Worm (Caenorhabditis elegans) whole organism, L2 larva: Measurements from ENCODE around the gene his-72.

Experiments used
- C34F6.9 ChIP-seq: fragments of 150-350 bp; optimal IDR thresholded peaks from 2 replicates; lab custom pipeline; 2014; ENCODE audit warnings: missing biosample characterization, missing genetic modification characterization
- F13H6.1 ChIP-seq: sonication (generic microtip); optimal IDR thresholded peaks from 2 replicates; lab custom pipeline; 2016; ENCODE audit warnings: missing genetic modification characterization, missing compliant biosample characterization
- R02D3.7 ChIP-seq: fragments of 150-350 bp; optimal IDR thresholded peaks from 2 replicates; lab custom pipeline; 2014; ENCODE audit warnings: missing biosample characterization, missing genetic modification characterization
- Y55F3AM.14 ChIP-seq: fragments of 200-800 bp; sonication (Bioruptor generic); optimal IDR thresholded peaks from 2 replicates; lab custom pipeline; 2018; ENCODE audit warnings: mild to moderate bottlenecking, missing genetic modification characterization, missing compliant biosample characterization
- ZK546.5 ChIP-seq: sonication (generic microtip); optimal IDR thresholded peaks from 2 replicates; lab custom pipeline; 2017; ENCODE audit warnings: missing biosample characterization, missing genetic modification characterization
- alr-1 ChIP-seq: fragments of 150-350 bp; optimal IDR thresholded peaks from 2 replicates; lab custom pipeline; 2014; ENCODE audit warnings: missing biosample characterization, missing genetic modification characterization
- aly-2 ChIP-seq: fragments of 150-350 bp; optimal IDR thresholded peaks from 2 replicates; lab custom pipeline; 2014; ENCODE audit warnings: missing biosample characterization, missing genetic modification characterization
- ama-1 ChIP-seq: fragments of 150-350 bp; optimal IDR thresholded peaks from 2 replicates; lab custom pipeline; 2018; ENCODE audit warnings: inconsistent platforms
- blmp-1 ChIP-seq: sonication (generic microtip); optimal IDR thresholded peaks from 2 replicates; lab custom pipeline; 2017; ENCODE audit warnings: missing genetic modification characterization, mild to moderate bottlenecking, missing compliant biosample characterization, antibody characterized with exemption, moderate library complexity; ENCODE audit not compliant: insufficient read depth
- ceh-16 ChIP-seq: fragments of 150-350 bp; optimal IDR thresholded peaks from 2 replicates; lab custom pipeline; 2014; ENCODE audit warnings: missing biosample characterization, missing genetic modification characterization
- ceh-82 ChIP-seq: fragments of 150-350 bp; optimal IDR thresholded peaks from 2 replicates; lab custom pipeline; 2014; ENCODE audit warnings: missing biosample characterization, missing genetic modification characterization
- crh-2 ChIP-seq: sonication (generic microtip); optimal IDR thresholded peaks from 2 replicates; lab custom pipeline; 2017; ENCODE audit warnings: missing biosample characterization, missing genetic modification characterization
- dmd-4 ChIP-seq: sonication (generic microtip); optimal IDR thresholded peaks from 2 replicates; lab custom pipeline; 2017; ENCODE audit warnings: missing biosample characterization, missing genetic modification characterization
- egl-27 ChIP-seq: sonication (generic microtip); optimal IDR thresholded peaks from 3 replicates; lab custom pipeline; 2017; ENCODE audit warnings: missing biosample characterization, missing genetic modification reagents, missing genetic modification characterization
- elt-1 ChIP-seq: fragments of 150-350 bp; optimal IDR thresholded peaks from 2 replicates; lab custom pipeline; 2014; ENCODE audit warnings: missing biosample characterization, missing genetic modification characterization
- elt-3 ChIP-seq: sonication (generic microtip); optimal IDR thresholded peaks from 2 replicates; lab custom pipeline; 2017; ENCODE audit warnings: missing biosample characterization, missing genetic modification characterization
- fos-1 ChIP-seq: fragments of 150-350 bp; optimal IDR thresholded peaks from 2 replicates; lab custom pipeline; 2014; ENCODE audit warnings: missing biosample characterization, missing genetic modification characterization
- gmeb-1 ChIP-seq: fragments of 150-350 bp; optimal IDR thresholded peaks from 2 replicates; lab custom pipeline; 2014; ENCODE audit warnings: missing biosample characterization, missing genetic modification characterization
- lin-11 ChIP-seq: fragments of 150-350 bp; sonication (generic microtip); optimal IDR thresholded peaks from 2 replicates; lab custom pipeline; 2014; ENCODE audit warnings: missing biosample characterization, missing genetic modification characterization, inconsistent platforms, mixed read lengths
- lin-13 ChIP-seq: fragments of 150-350 bp; optimal IDR thresholded peaks from 2 replicates; lab custom pipeline; 2014; ENCODE audit warnings: missing biosample characterization, missing genetic modification reagents, missing genetic modification characterization
- lin-39 ChIP-seq: fragments of 150-350 bp; optimal IDR thresholded peaks from 2 replicates; lab custom pipeline; 2014; ENCODE audit warnings: missing biosample characterization, missing genetic modification reagents, missing genetic modification characterization
- lsy-2 ChIP-seq, 2 experiments: fragments of 150-350 bp in 1 of 2; sonication (generic microtip) in 1 of 2; optimal IDR thresholded peaks; 2 replicates each; lab custom pipeline; 2014 to 2017; ENCODE audit warnings: missing biosample characterization in 2 of 2, missing genetic modification characterization in 2 of 2
- mab-5 ChIP-seq: fragments of 150-350 bp; optimal IDR thresholded peaks from 2 replicates; lab custom pipeline; 2014; ENCODE audit warnings: missing biosample characterization, missing genetic modification characterization
- mbf-1 ChIP-seq: sonication (generic microtip); optimal IDR thresholded peaks from 2 replicates; lab custom pipeline; 2017; ENCODE audit warnings: missing biosample characterization, missing genetic modification characterization
- mdl-1 ChIP-seq, 2 experiments: fragments of 150-350 bp in 1 of 2; sonication (generic microtip) in 1 of 2; optimal IDR thresholded peaks; 2 replicates each; lab custom pipeline; 2017; ENCODE audit warnings: missing biosample characterization in 2 of 2, missing genetic modification characterization in 2 of 2
- nhr-10 ChIP-seq: sonication (generic microtip); optimal IDR thresholded peaks from 2 replicates; lab custom pipeline; 2017; ENCODE audit warnings: missing biosample characterization, missing genetic modification characterization
- nhr-11 ChIP-seq: fragments of 150-350 bp; optimal IDR thresholded peaks from 2 replicates; lab custom pipeline; 2014; ENCODE audit warnings: missing biosample characterization, missing genetic modification characterization
- nhr-12 ChIP-seq: fragments of 150-350 bp; optimal IDR thresholded peaks from 2 replicates; lab custom pipeline; 2014; ENCODE audit warnings: missing biosample characterization, missing genetic modification characterization
- nhr-129 ChIP-seq: fragments of 150-350 bp; optimal IDR thresholded peaks from 2 replicates; lab custom pipeline; 2014; ENCODE audit warnings: missing biosample characterization, missing genetic modification characterization
- nhr-21 ChIP-seq: fragments of 150-350 bp; optimal IDR thresholded peaks from 2 replicates; lab custom pipeline; 2014; ENCODE audit warnings: missing biosample characterization, missing genetic modification characterization
- nhr-23 ChIP-seq: fragments of 150-350 bp; optimal IDR thresholded peaks from 2 replicates; lab custom pipeline; 2014; ENCODE audit warnings: missing biosample characterization, missing genetic modification reagents, missing genetic modification characterization
- nhr-237 ChIP-seq: fragments of 150-350 bp; optimal IDR thresholded peaks from 2 replicates; lab custom pipeline; 2014; ENCODE audit warnings: missing biosample characterization, missing genetic modification characterization
- nhr-25 ChIP-seq: fragments of 150-350 bp; sonication (generic microtip); optimal IDR thresholded peaks from 3 replicates; lab custom pipeline; 2014; ENCODE audit warnings: missing biosample characterization, missing genetic modification characterization
- nhr-6 ChIP-seq: fragments of 150-350 bp; optimal IDR thresholded peaks from 2 replicates; lab custom pipeline; 2014; ENCODE audit warnings: missing biosample characterization, missing genetic modification characterization
- nhr-77 ChIP-seq: fragments of 150-350 bp; optimal IDR thresholded peaks from 2 replicates; lab custom pipeline; 2014; ENCODE audit warnings: missing biosample characterization, missing genetic modification characterization
- peb-1 ChIP-seq: fragments of 150-350 bp; optimal IDR thresholded peaks from 2 replicates; lab custom pipeline; 2014; ENCODE audit warnings: missing biosample characterization, missing genetic modification characterization
- sem-4 ChIP-seq: fragments of 150-350 bp; optimal IDR thresholded peaks from 2 replicates; lab custom pipeline; 2014; ENCODE audit warnings: missing biosample characterization, missing genetic modification reagents, missing genetic modification characterization
- skn-1 ChIP-seq: sonication (generic microtip); optimal IDR thresholded peaks from 2 replicates; lab custom pipeline; 2017; ENCODE audit warnings: missing biosample characterization, missing genetic modification characterization
- sma-3 ChIP-seq: sonication (generic microtip); optimal IDR thresholded peaks from 2 replicates; lab custom pipeline; 2016; ENCODE audit warnings: missing genetic modification reagents, missing genetic modification characterization, missing compliant biosample characterization
- sma-9 ChIP-seq, 2 experiments: fragments of 150-350 bp in 1 of 2; sonication (generic microtip) in 1 of 2; optimal IDR thresholded peaks; 2 replicates each; lab custom pipeline; 2014 to 2016; ENCODE audit warnings: missing genetic modification characterization in 2 of 2, mild to moderate bottlenecking in 1 of 2, missing biosample characterization in 1 of 2, missing compliant biosample characterization in 1 of 2, missing genetic modification reagents in 1 of 2, moderate library complexity in 1 of 2
- snpc-4 ChIP-seq: fragments of 150-350 bp; optimal IDR thresholded peaks from 2 replicates; lab custom pipeline; 2014; ENCODE audit warnings: missing biosample characterization, missing genetic modification characterization
- unc-39 ChIP-seq: fragments of 150-350 bp; optimal IDR thresholded peaks from 2 replicates; lab custom pipeline; 2014; ENCODE audit warnings: missing biosample characterization, missing genetic modification characterization
- unc-55 ChIP-seq: fragments of 150-350 bp; sonication (generic microtip); optimal IDR thresholded peaks from 3 replicates; lab custom pipeline; 2014; ENCODE audit warnings: missing biosample characterization, missing genetic modification reagents, missing genetic modification characterization
- unc-62 ChIP-seq: fragments of 150-350 bp; optimal IDR thresholded peaks from 2 replicates; lab custom pipeline; 2014; ENCODE audit warnings: missing biosample characterization, missing genetic modification reagents, missing genetic modification characterization
- zag-1 ChIP-seq: fragments of 150-350 bp; optimal IDR thresholded peaks from 2 replicates; lab custom pipeline; 2014; ENCODE audit warnings: missing biosample characterization, missing genetic modification characterization
- ztf-1 ChIP-seq: fragments of 200-800 bp; sonication (Bioruptor generic); conservative IDR thresholded peaks from 2 replicates; pipeline ENCODE4 v1.3.6; 2022; ENCODE audit warnings: missing genetic modification characterization, missing compliant biosample characterization
- ztf-11 ChIP-seq: sonication (generic microtip); optimal IDR thresholded peaks from 2 replicates; lab custom pipeline; 2017; ENCODE audit warnings: missing biosample characterization, missing genetic modification characterization
- ztf-4 ChIP-seq: fragments of 150-350 bp; optimal IDR thresholded peaks from 2 replicates; lab custom pipeline; 2014; ENCODE audit warnings: missing biosample characterization, missing genetic modification characterization

The his-72 gene

ce11 chrIII:12370011-12370506 is 1.2 kb upstream of the his-72 start, which contains the start of gene rpt-6:
Gene rpt-6 (plus strand): TSS chrIII:12370456.
- TF ChIP-seq ama-1 (lab: Kevin White, UChicago) (peak; percentile 49), nhr-23 (tag; lab: Kevin White, UChicago) (no peak), aly-2 (tag; lab: Kevin White, UChicago) (no peak), ZK546.5 (no peak), gmeb-1 (tag; lab: Kevin White, UChicago) (peak; percentile 70), ztf-4 (tag; lab: Kevin White, UChicago) (no peak), unc-55 (GFP tag; lab: Kevin White, UChicago) (peak; percentile 75), R02D3.7 (no peak), nhr-129 (tag; lab: Kevin White, UChicago) (peak; percentile 66), skn-1 (tag; lab: Kevin White, UChicago) (peak; percentile 81), zag-1 (tag; lab: Kevin White, UChicago) (no peak), elt-1 (tag; lab: Kevin White, UChicago) (no peak), mdl-1 (tag; optimal IDR thresholded peaks at IDR 0.05; lab: Kevin White, UChicago) (no peak), nhr-25 (tag; lab: Kevin White, UChicago) (peak; percentile 8), ztf-1 (GFP tag; lab: Robert Waterston, UW) (no peak), blmp-1 (tag; lab: Kevin White, UChicago) (no peak), dmd-4 (tag; lab: Kevin White, UChicago) (no peak), F13H6.1 (tag; lab: Kevin White, UChicago) (peak; percentile 60), nhr-21 (tag; lab: Kevin White, UChicago) (no peak), lin-13 (GFP tag; lab: Kevin White, UChicago) (peak; percentile 75), C34F6.9 (tag; lab: Kevin White, UChicago) (peak; percentile 51), mab-5 (tag; lab: Kevin White, UChicago) (peak; percentile 54), ceh-82 (no peak), nhr-237 (tag; lab: Kevin White, UChicago) (no peak), nhr-10 (tag; lab: Kevin White, UChicago) (no peak), unc-62 (no peak), elt-3 (tag; lab: Kevin White, UChicago) (no peak), nhr-11 (tag; lab: Kevin White, UChicago) (no peak), alr-1 (tag; lab: Kevin White, UChicago) (no peak), ceh-16 (no peak), crh-2 (tag; lab: Kevin White, UChicago) (peak; percentile 22), nhr-6 (peak; percentile 17), ztf-11 (tag; lab: Kevin White, UChicago) (no peak), nhr-77 (tag; lab: Kevin White, UChicago) (no peak), lin-39 (tag; lab: Kevin White, UChicago) (no peak), fos-1 (tag; lab: Kevin White, UChicago) (no peak), lin-11 (no peak), sem-4 (tag; lab: Kevin White, UChicago) (no peak), lsy-2 (tag; optimal IDR thresholded peaks at IDR 0.05; lab: Kevin White, UChicago) (peak; percentile 59 to 77), peb-1 (tag; lab: Kevin White, UChicago) (no peak), Y55F3AM.14 (no peak), egl-27 (tag; lab: Kevin White, UChicago) (no peak), sma-3 (GFP tag; lab: Kevin White, UChicago) (peak; percentile 53), nhr-12 (tag; lab: Kevin White, UChicago) (no peak), sma-9 (GFP tag; optimal IDR thresholded peaks at IDR 0.05; lab: Kevin White, UChicago) (peak; percentile 67), sma-9 (tag; optimal IDR thresholded peaks at IDR 0.05; lab: Kevin White, UChicago) (no peak), snpc-4 (tag; lab: Kevin White, UChicago) (peak; percentile 35), unc-39 (tag; lab: Kevin White, UChicago) (no peak), mbf-1 (no peak)
